Fruit fly (Drosophila melanogaster): ENCODE results near the gene Fancm.

Gene Fancm

dm6 chr3R:21487706-21488406 is 5.7 kb downstream of the Fancm start (continued):
- TF ChIP-seq repo (GFP tag; optimal IDR thresholded peaks at IDR 0.05) (peak; percentile 4), CG2712 (tag; optimal IDR thresholded peaks at IDR 0.05) (peak; percentile 68), CG11093 (GFP tag; IDR thresholded peaks at IDR 0.05) (no peak), run (tag; optimal IDR thresholded peaks at IDR 0.05) (no peak), CG2120 (GFP tag; optimal IDR thresholded peaks at IDR 0.05) (peak; percentile 58), CG2129 (GFP tag; IDR thresholded peaks at IDR 0.05; ENCODE audit: partially characterized antibody) (no peak), onecut (GFP tag; IDR thresholded peaks at IDR 0.05) (peak; percentile 73), CG8281 (tag; optimal IDR thresholded peaks at IDR 0.05) (no peak), corto (GFP tag; optimal IDR thresholded peaks at IDR 0.05) (no peak), CG15601 (tag; optimal IDR thresholded peaks at IDR 0.05) (peak; percentile 55), Dref (GFP tag; IDR thresholded peaks at IDR 0.05) (peak; percentile 49), CG4707 (GFP tag; optimal IDR thresholded peaks at IDR 0.05) (peak; percentile 0), nerfin-1 (tag; optimal IDR thresholded peaks at IDR 0.05) (no peak), C15 (GFP tag; IDR thresholded peaks at IDR 0.05) (no peak), CG9876 (GFP tag; optimal IDR thresholded peaks at IDR 0.05) (peak; percentile 22), her (GFP tag; optimal IDR thresholded peaks at IDR 0.05) (peak; percentile 49), CG2875 (GFP tag; optimal IDR thresholded peaks at IDR 0.05) (no peak), CG7928 (GFP tag; optimal IDR thresholded peaks at IDR 0.05) (no peak), CG33213 (GFP tag; optimal IDR thresholded peaks at IDR 0.05) (peak; percentile 78), fd102C (GFP tag; optimal IDR thresholded peaks at IDR 0.05) (peak; percentile 12), fd96Cb (tag; optimal IDR thresholded peaks at IDR 0.05) (peak; percentile 33), lola (GFP tag; optimal IDR thresholded peaks at IDR 0.05) (no peak), CG18599 (GFP tag; optimal IDR thresholded peaks at IDR 0.05) (no peak), wdn (GFP tag; IDR thresholded peaks at IDR 0.05) (peak; percentile 26; the same call in 1 of the 2 replicates), CG13424 (tag; optimal IDR thresholded peaks at IDR 0.05) (peak; percentile 46), Dip3 (GFP tag; optimal IDR thresholded peaks at IDR 0.05) (no peak), CG2678 (tag; optimal IDR thresholded peaks at IDR 0.05) (no peak), Nf-YA (GFP tag; IDR thresholded peaks at IDR 0.05) (peak; percentile 59), HLH54F (GFP tag; optimal IDR thresholded peaks at IDR 0.05) (peak; percentile 33), btn (GFP tag; optimal IDR thresholded peaks at IDR 0.05) (no peak), MESR4 (GFP tag; optimal IDR thresholded peaks at IDR 0.05) (no peak), tna (GFP tag; IDR thresholded peaks at IDR 0.05; ENCODE audit: partially characterized antibody) (peak; percentile 24; the same call in 1 of the 2 replicates), pum (GFP tag; optimal IDR thresholded peaks at IDR 0.05) (peak; percentile 50), CG4282 (GFP tag; optimal IDR thresholded peaks at IDR 0.05) (no peak), Sox102F (GFP tag; optimal IDR thresholded peaks at IDR 0.05) (peak; percentile 69), sob (GFP tag; IDR thresholded peaks at IDR 0.05) (peak; percentile 65), fd64A (GFP tag; optimal IDR thresholded peaks at IDR 0.05) (no peak), Myb (GFP tag; optimal IDR thresholded peaks at IDR 0.05) (peak; percentile 63), crc (GFP tag; optimal IDR thresholded peaks at IDR 0.05) (no peak), dpn (GFP tag; optimal IDR thresholded peaks at IDR 0.05) (peak; percentile 72 to 73), PHDP (tag; optimal IDR thresholded peaks at IDR 0.05) (peak; percentile 41), Spps (tag; optimal IDR thresholded peaks at IDR 0.05) (no peak), dysf (GFP tag; IDR thresholded peaks at IDR 0.05) (peak; percentile 78), bcd (GFP tag; optimal IDR thresholded peaks at IDR 0.05) (peak; percentile 60), fu2 (GFP tag; optimal IDR thresholded peaks at IDR 0.05) (no peak), tup (GFP tag; optimal IDR thresholded peaks at IDR 0.05) (no peak), CG14667 (GFP tag; IDR thresholded peaks at IDR 0.05) (peak; percentile 65), NFAT (GFP tag; IDR thresholded peaks at IDR 0.05) (peak; percentile 90), H2.0 (GFP tag; IDR thresholded peaks at IDR 0.05) (peak; percentile 59)

Measured in whole organism, embryonic.